Fruit fly (Drosophila melanogaster) whole organism, prepupa: ENCODE measurements around the gene Daao2.

Experiments used
- CG10669 ChIP-seq: fragments of 200-800 bp; sonication (Bioruptor generic); optimal IDR thresholded peaks from 3 replicates; lab custom pipeline; 2018; ENCODE audit warnings: missing biosample characterization, mild to moderate bottlenecking, missing genetic modification characterization, moderate library complexity
- CG11762 ChIP-seq: fragments of 200-800 bp; sonication (Bioruptor generic); optimal IDR thresholded peaks from 3 replicates; lab custom pipeline; 2016; ENCODE audit warnings: missing biosample characterization, missing genetic modification characterization; ENCODE audit not compliant: insufficient read depth
- CG11902 ChIP-seq: fragments of 200-800 bp; sonication (Bioruptor generic); optimal IDR thresholded peaks from 3 replicates; lab custom pipeline; 2016; ENCODE audit warnings: missing biosample characterization, missing genetic modification characterization
- CG1621 ChIP-seq: fragments of 200-800 bp; sonication (Bioruptor generic); optimal IDR thresholded peaks from 3 replicates; lab custom pipeline; 2018; ENCODE audit warnings: missing biosample characterization, mild to moderate bottlenecking, missing genetic modification characterization
- CG31627 ChIP-seq: fragments of 200-800 bp; sonication (Bioruptor generic); optimal IDR thresholded peaks from 3 replicates; lab custom pipeline; 2016; ENCODE audit warnings: missing biosample characterization, missing genetic modification characterization
- CG3919 ChIP-seq: fragments of 200-800 bp; sonication (Bioruptor generic); optimal IDR thresholded peaks from 3 replicates; lab custom pipeline; 2016; ENCODE audit warnings: missing biosample characterization, missing genetic modification characterization
- CG4318 ChIP-seq: fragments of 200-800 bp; sonication (Bioruptor generic); optimal IDR thresholded peaks from 3 replicates; lab custom pipeline; 2017; ENCODE audit warnings: missing biosample characterization, mild to moderate bottlenecking, missing genetic modification characterization
- CG6163 ChIP-seq: fragments of 200-800 bp; sonication (Bioruptor generic); IDR thresholded peaks from 3 replicates; pipeline ENCODE4 v1.3.6; 2022; ENCODE audit warnings: missing biosample characterization, missing genetic modification characterization
- CG6792 ChIP-seq: fragments of 200-800 bp; sonication (Bioruptor generic); optimal IDR thresholded peaks from 3 replicates; lab custom pipeline; 2016; ENCODE audit warnings: missing biosample characterization, missing genetic modification characterization
- CG6808 ChIP-seq: fragments of 200-800 bp; sonication (Bioruptor generic); optimal IDR thresholded peaks from 3 replicates; lab custom pipeline; 2017; ENCODE audit warnings: missing biosample characterization, missing genetic modification characterization, mild to moderate bottlenecking, moderate library complexity, missing genetic modification reagents
- CG6854 ChIP-seq: fragments of 200-800 bp; sonication (Bioruptor generic); optimal IDR thresholded peaks from 2 replicates; lab custom pipeline; 2017; ENCODE audit warnings: missing biosample characterization, mild to moderate bottlenecking, missing genetic modification characterization
- CG8319 ChIP-seq: fragments of 200-800 bp; sonication (Bioruptor generic); optimal IDR thresholded peaks from 3 replicates; lab custom pipeline; 2016; ENCODE audit warnings: missing biosample characterization, missing genetic modification characterization
- CG9139 ChIP-seq: fragments of 200-800 bp; sonication (Bioruptor generic); optimal IDR thresholded peaks from 3 replicates; lab custom pipeline; 2017; ENCODE audit warnings: missing biosample characterization, mild to moderate bottlenecking, missing genetic modification characterization
- Eip75B ChIP-seq: fragments of 200-800 bp; sonication (Bioruptor generic); optimal IDR thresholded peaks from 3 replicates; lab custom pipeline; 2016; ENCODE audit warnings: missing biosample characterization, missing genetic modification characterization
- Eip78C ChIP-seq: fragments of 200-800 bp; sonication (Bioruptor generic); peaks from one replicate; lab custom pipeline; 2016; ENCODE audit warnings: missing biosample characterization, missing genetic modification characterization
- Eip93F ChIP-seq: fragments of 200-800 bp; sonication (Bioruptor generic); optimal IDR thresholded peaks from 2 replicates; lab custom pipeline; 2016; ENCODE audit warnings: missing biosample characterization, mild to moderate bottlenecking, missing genetic modification characterization
- Ets21C ChIP-seq: fragments of 200-800 bp; sonication (Bioruptor generic); optimal IDR thresholded peaks from 3 replicates; lab custom pipeline; 2016; ENCODE audit warnings: missing biosample characterization, missing genetic modification characterization
- Ets96B ChIP-seq: fragments of 200-800 bp; optimal IDR thresholded peaks from 2 replicates; lab custom pipeline; 2019; ENCODE audit warnings: missing biosample characterization, mild to moderate bottlenecking, missing genetic modification characterization, moderate library complexity
- Hr38 ChIP-seq: sonication (Bioruptor generic); optimal IDR thresholded peaks from 2 replicates; lab custom pipeline; 2016; ENCODE audit warnings: missing biosample characterization, missing genetic modification characterization
- Hr39 ChIP-seq: fragments of 200-800 bp; sonication (Bioruptor generic); optimal IDR thresholded peaks from 2 replicates; lab custom pipeline; 2016; ENCODE audit warnings: missing biosample characterization, missing genetic modification characterization
- Hr4 ChIP-seq: fragments of 200-800 bp; sonication (Bioruptor generic); optimal IDR thresholded peaks from 3 replicates; lab custom pipeline; 2016; ENCODE audit warnings: missing biosample characterization, missing genetic modification characterization
- OdsH ChIP-seq: fragments of 200-800 bp; sonication (Bioruptor generic); optimal IDR thresholded peaks from 3 replicates; lab custom pipeline; 2016; ENCODE audit warnings: missing biosample characterization, missing genetic modification characterization
- Smox ChIP-seq: fragments of 200-800 bp; sonication (Bioruptor generic); optimal IDR thresholded peaks from 3 replicates; lab custom pipeline; 2016; ENCODE audit warnings: missing biosample characterization, missing genetic modification characterization
- Sox14 ChIP-seq: fragments of 200-800 bp; sonication (Bioruptor generic); optimal IDR thresholded peaks from 3 replicates; lab custom pipeline; 2016; ENCODE audit warnings: missing biosample characterization, missing genetic modification characterization
- Sox15 ChIP-seq: fragments of 200-800 bp; sonication (Bioruptor generic); optimal IDR thresholded peaks from 3 replicates; lab custom pipeline; 2016; ENCODE audit warnings: missing biosample characterization, missing genetic modification characterization
- achi ChIP-seq: fragments of 200-800 bp; sonication (Bioruptor generic); optimal IDR thresholded peaks from 3 replicates; lab custom pipeline; 2016; ENCODE audit warnings: missing biosample characterization, missing genetic modification characterization
- acj6 ChIP-seq: fragments of 200-800 bp; sonication (Bioruptor generic); optimal IDR thresholded peaks from 3 replicates; lab custom pipeline; 2016; ENCODE audit warnings: missing biosample characterization, missing genetic modification characterization
- cyc ChIP-seq: fragments of 200-800 bp; sonication (Bioruptor generic); optimal IDR thresholded peaks from 3 replicates; lab custom pipeline; 2016; ENCODE audit warnings: missing biosample characterization, missing genetic modification characterization
- dac ChIP-seq: fragments of 200-800 bp; sonication (Bioruptor generic); optimal IDR thresholded peaks from 2 replicates; lab custom pipeline; 2017; ENCODE audit warnings: missing biosample characterization, mild to moderate bottlenecking, missing genetic modification characterization
- dsx ChIP-seq: fragments of 200-800 bp; optimal IDR thresholded peaks from 3 replicates; lab custom pipeline; 2019; ENCODE audit warnings: missing biosample characterization, mild to moderate bottlenecking, missing genetic modification characterization, moderate library complexity; ENCODE audit not compliant: poor library complexity, severe bottlenecking
- eg ChIP-seq: fragments of 200-800 bp; sonication (Bioruptor generic); IDR thresholded peaks from 3 replicates; pipeline ENCODE4 v1.3.6; 2022; ENCODE audit warnings: missing biosample characterization, missing genetic modification characterization
- esn ChIP-seq: fragments of 200-800 bp; sonication (Bioruptor generic); optimal IDR thresholded peaks from 2 replicates; lab custom pipeline; 2016; ENCODE audit warnings: missing biosample characterization, mild to moderate bottlenecking, missing genetic modification characterization, moderate library complexity
- fkh ChIP-seq: fragments of 200-800 bp; sonication (Bioruptor generic); optimal IDR thresholded peaks from 3 replicates; lab custom pipeline; 2017; ENCODE audit warnings: missing biosample characterization, mild to moderate bottlenecking, missing genetic modification characterization, moderate library complexity
- lz ChIP-seq: fragments of 200-800 bp; sonication (Bioruptor generic); optimal IDR thresholded peaks from 3 replicates; lab custom pipeline; 2016; ENCODE audit warnings: missing biosample characterization, missing genetic modification characterization
- net ChIP-seq: fragments of 200-800 bp; sonication (Bioruptor generic); optimal IDR thresholded peaks from 3 replicates; lab custom pipeline; 2016; ENCODE audit warnings: missing biosample characterization, missing genetic modification characterization
- pdm3 ChIP-seq: fragments of 200-800 bp; sonication (Bioruptor generic); optimal IDR thresholded peaks from 3 replicates; lab custom pipeline; 2016; ENCODE audit warnings: missing biosample characterization, missing genetic modification characterization
- salr ChIP-seq, 2 experiments: fragments of 200-800 bp; sonication (Bioruptor generic); optimal IDR thresholded peaks; 3 replicates each; lab custom pipeline; 2016 to 2018; ENCODE audit warnings: missing biosample characterization in 2 of 2, missing genetic modification characterization in 2 of 2, mild to moderate bottlenecking in 1 of 2
- topi ChIP-seq: fragments of 200-800 bp; sonication (Bioruptor generic); optimal IDR thresholded peaks from 3 replicates; lab custom pipeline; 2016; ENCODE audit warnings: missing biosample characterization, missing genetic modification characterization

Daao2 gene

dm6 chr2L:6797408-6797807 is 5.4 kb upstream of the Daao2 start:
- peak; percentile 41 for TF ChIP-seq esn (GFP tag; lab: Kevin White, UChicago)
- peak; percentile 21 for TF ChIP-seq cyc
- TF ChIP-seq lz (GFP tag; lab: Kevin White, UChicago): peak; percentile 36
- TF ChIP-seq Eip93F: no peak
- peak; percentile 51 for TF ChIP-seq CG31627 (GFP tag; lab: Kevin White, UChicago)
- peak; percentile 38 for TF ChIP-seq Sox14 (GFP tag; lab: Kevin White, UChicago)
- TF ChIP-seq pdm3 (GFP tag; lab: Kevin White, UChicago): peak; percentile 5
- peak; percentile 1 for TF ChIP-seq Smox (GFP tag; lab: Kevin White, UChicago)
- no peak for TF ChIP-seq CG6163 (GFP tag; lab: Robert Waterston, UW)
- peak; percentile 12 for TF ChIP-seq fkh
- no peak for TF ChIP-seq CG6808 (GFP tag; lab: Kevin White, UChicago)
- TF ChIP-seq Ets21C (GFP tag; lab: Kevin White, UChicago): peak; percentile 11
- TF ChIP-seq CG6792 (GFP tag; lab: Kevin White, UChicago): no peak
- TF ChIP-seq net (GFP tag; lab: Kevin White, UChicago): no peak
- TF ChIP-seq Hr39 (GFP tag; lab: Kevin White, UChicago): peak; percentile 43
- no peak for TF ChIP-seq topi
- TF ChIP-seq, all 60 proteins: peak for 10

- TF ChIP-seq net (GFP tag; lab: Kevin White, UChicago) (no peak), Eip75B (GFP tag; lab: Kevin White, UChicago) (no peak), Sox14 (GFP tag; lab: Kevin White, UChicago) (no peak), CG9139 (no peak), CG11902 (GFP tag; lab: Kevin White, UChicago) (no peak), achi (GFP tag; lab: Kevin White, UChicago) (no peak), CG6808 (GFP tag; lab: Kevin White, UChicago) (no peak), CG6854 (GFP tag; lab: Kevin White, UChicago) (no peak), CG10669 (no peak), salr (GFP tag; optimal IDR thresholded peaks at IDR 0.05; lab: Kevin White, UChicago) (no peak), Sox15 (GFP tag; lab: Kevin White, UChicago) (no peak), Hr38 (no peak), CG3919 (GFP tag; lab: Kevin White, UChicago) (no peak)
Measured at dm6 chr2L:6798762-6799246, 4.0 kb upstream of the Daao2 start, which contains the start of the genes nrv2 and CG43610. nrv2 (minus strand) TSS chr2L:6798862. CG43610 (plus strand) TSS chr2L:6799196.

dm6 chr2L:6799551-6799950 is 3.3 kb upstream of the Daao2 start:
- TF ChIP-seq CG11762 (GFP tag; lab: Kevin White, UChicago) (no peak), cyc (no peak), Eip78C (GFP tag; lab: Kevin White, UChicago) (no peak), dac (GFP tag; lab: Kevin White, UChicago) (no peak), Hr4 (GFP tag; lab: Kevin White, UChicago) (no peak), CG8319 (GFP tag; lab: Kevin White, UChicago) (no peak), fkh (no peak), acj6 (GFP tag; lab: Kevin White, UChicago) (no peak), OdsH (no peak), CG4318 (no peak), Sox14 (GFP tag; lab: Kevin White, UChicago) (no peak)

dm6 chr2L:6800794-6801193 is 2.0 kb upstream of the Daao2 start, which contains the start of gene CG17376:
CG17376 (minus strand) TSS chr2L:6800894.
- no peak for TF ChIP-seq dsx (GFP tag; lab: Kevin White, UChicago)
- TF ChIP-seq eg: no peak
- TF ChIP-seq CG3919 (GFP tag; lab: Kevin White, UChicago): no peak
- no peak for TF ChIP-seq CG1621
- no peak for TF ChIP-seq CG6854 (GFP tag; lab: Kevin White, UChicago)
- TF ChIP-seq Hr39 (GFP tag; lab: Kevin White, UChicago): no peak
- TF ChIP-seq Eip75B (GFP tag; lab: Kevin White, UChicago): no peak
- TF ChIP-seq Ets96B (tag; lab: Kevin White, UChicago): no peak
- TF ChIP-seq cyc: no peak
- TF ChIP-seq CG11762 (GFP tag; lab: Kevin White, UChicago): no peak
